Fruit fly (Drosophila melanogaster) Kc167 (cell line): Measurements from ENCODE around the gene CG31360.

ENCODE experiments used
- Myc ChIP-seq: fragments of >200 bp; optimal IDR thresholded peaks from 2 replicates; lab custom pipeline; 2017; ENCODE audit warnings: missing external identifiers
- Sin3A ChIP-seq: fragments of >200 bp; optimal IDR thresholded peaks from 2 replicates; lab custom pipeline; 2018; ENCODE audit warnings: missing external identifiers
- h ChIP-seq: fragments of >200 bp; optimal IDR thresholded peaks from 3 replicates; lab custom pipeline; 2018; ENCODE audit warnings: missing external identifiers
- insv ChIP-seq: fragments of >200 bp; optimal IDR thresholded peaks from 3 replicates; lab custom pipeline; 2018; ENCODE audit warnings: missing external identifiers
- psq ChIP-seq: fragments of >200 bp; optimal IDR thresholded peaks from 2 replicates; lab custom pipeline; 2017; ENCODE audit warnings: missing external identifiers
- ttk ChIP-seq: sonication (Bioruptor generic); optimal IDR thresholded peaks from 2 replicates; lab custom pipeline; 2017; ENCODE audit warnings: missing external identifiers

DNA sequence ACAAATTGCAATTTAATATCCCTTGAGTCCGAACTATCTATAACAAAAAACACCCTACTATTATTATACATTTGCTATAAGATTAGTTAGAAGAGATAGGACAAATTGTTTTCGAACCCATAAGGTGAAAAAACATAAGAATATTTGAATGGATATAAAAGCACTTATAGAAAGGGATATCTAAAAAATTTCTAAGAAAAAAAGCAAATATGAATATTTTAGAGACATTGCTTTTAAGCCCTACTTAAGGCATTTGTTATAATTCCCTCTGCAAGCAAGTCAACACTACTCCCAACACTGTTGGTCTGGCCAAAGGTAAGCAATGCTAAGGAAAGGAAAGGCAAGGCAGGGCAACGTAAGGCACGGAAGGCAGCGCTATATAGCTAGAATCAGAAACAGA is 25.5 kb downstream of the CG31360 start:
- TF ChIP-seq Sin3A (lab: Kevin White, UChicago) (no peak), psq (lab: Kevin White, UChicago) (no peak), Myc (lab: Kevin White, UChicago) (no peak), ttk (lab: Kevin White, UChicago) (no peak), insv (lab: Kevin White, UChicago) (no peak), h (lab: Kevin White, UChicago) (no peak)
